Fruit fly (Drosophila melanogaster) whole organism, wandering third instar larva: ENCODE measurements around the gene CG33270.

Experiments
- Abd-B ChIP-seq: fragments of >200 bp; optimal IDR thresholded peaks from 2 replicates; lab custom pipeline; 2017; ENCODE audit warnings: missing biosample characterization, missing genetic modification characterization
- CG32264 ChIP-seq: fragments of 200-800 bp; sonication (Bioruptor generic); optimal IDR thresholded peaks from 2 replicates; lab custom pipeline; 2016; ENCODE audit warnings: missing biosample characterization, missing genetic modification characterization
- CG9705 ChIP-seq: fragments of 200-800 bp; sonication (Bioruptor generic); optimal IDR thresholded peaks from 2 replicates; lab custom pipeline; 2018; ENCODE audit warnings: missing biosample characterization, mild to moderate bottlenecking, missing genetic modification characterization
- CrebA ChIP-seq: fragments of 200-800 bp; sonication (Bioruptor generic); optimal IDR thresholded peaks from 2 replicates; lab custom pipeline; 2016; ENCODE audit warnings: missing biosample characterization, mild to moderate bottlenecking, missing genetic modification characterization, borderline replicate concordance
- Dfd ChIP-seq: fragments of >200 bp; optimal IDR thresholded peaks from 2 replicates; lab custom pipeline; 2017; ENCODE audit warnings: missing biosample characterization, missing genetic modification characterization
- HLH106 ChIP-seq: fragments of 200-800 bp; optimal IDR thresholded peaks from 3 replicates; lab custom pipeline; 2019; ENCODE audit warnings: missing biosample characterization, mild to moderate bottlenecking, missing genetic modification characterization, moderate library complexity
- Hnf4 ChIP-seq: fragments of 200-800 bp; sonication (Bioruptor generic); optimal IDR thresholded peaks from 2 replicates; lab custom pipeline; 2016; ENCODE audit warnings: missing biosample characterization, mild to moderate bottlenecking, missing genetic modification characterization
- Hr78 ChIP-seq: fragments of >200 bp; optimal IDR thresholded peaks from 2 replicates; lab custom pipeline; 2017; ENCODE audit warnings: missing biosample characterization, missing genetic modification characterization
- Hr83 ChIP-seq: fragments of 200-300 bp; sonication (Bioruptor generic); optimal IDR thresholded peaks from 2 replicates; lab custom pipeline; 2016; ENCODE audit warnings: missing biosample characterization, mild to moderate bottlenecking, missing genetic modification characterization, moderate library complexity; ENCODE audit not compliant: poor library complexity, severe bottlenecking
- Jra ChIP-seq: sonication (Bioruptor generic); optimal IDR thresholded peaks from 2 replicates; lab custom pipeline; 2016; ENCODE audit warnings: missing biosample characterization, missing genetic modification characterization
- Mio ChIP-seq: sonication (Bioruptor generic); optimal IDR thresholded peaks from 2 replicates; lab custom pipeline; 2016; ENCODE audit warnings: missing biosample characterization, missing genetic modification characterization
- N ChIP-seq: fragments of >200 bp; optimal IDR thresholded peaks from 2 replicates; lab custom pipeline; 2018; ENCODE audit warnings: missing biosample characterization, missing external identifiers, missing genetic modification characterization
- OdsH ChIP-seq: fragments of 200-800 bp; sonication (Bioruptor generic); optimal IDR thresholded peaks from 2 replicates; lab custom pipeline; 2016; ENCODE audit warnings: missing biosample characterization, mild to moderate bottlenecking, missing genetic modification characterization
- Rel ChIP-seq, 2 experiments: fragments of 200-800 bp; sonication (Bioruptor generic) in 1 of 2; optimal IDR thresholded peaks; 2 replicates in 1 of 2; 3 replicates in 1 of 2; lab custom pipeline; 2016 to 2019; ENCODE audit warnings: mild to moderate bottlenecking in 2 of 2, missing biosample characterization in 2 of 2, missing genetic modification characterization in 2 of 2, moderate library complexity in 1 of 2
- Sp1 ChIP-seq: fragments of 200-800 bp; sonication (Bioruptor generic); optimal IDR thresholded peaks from 3 replicates; lab custom pipeline; 2019; ENCODE audit warnings: missing biosample characterization, mild to moderate bottlenecking, missing genetic modification characterization, moderate library complexity
- br ChIP-seq: fragments of 200-800 bp; sonication (Bioruptor generic); optimal IDR thresholded peaks from 2 replicates; lab custom pipeline; 2016; ENCODE audit warnings: missing biosample characterization, missing genetic modification characterization
- brk ChIP-seq: fragments of 200-800 bp; sonication (Bioruptor generic); optimal IDR thresholded peaks from 2 replicates; lab custom pipeline; 2016; ENCODE audit warnings: missing biosample characterization, mild to moderate bottlenecking, missing genetic modification characterization
- dl ChIP-seq, 2 experiments: fragments of 175-275, 200-275 bp in 1 of 2; fragments of 200-275 bp in 1 of 2; sonication (Bioruptor generic); optimal IDR thresholded peaks; lab custom pipeline; 2018; ENCODE audit warnings: mild to moderate bottlenecking in 2 of 2, missing biosample characterization in 2 of 2, missing genetic modification characterization in 2 of 2, moderate library complexity in 2 of 2; ENCODE audit not compliant: partially characterized antibody in 2 of 2, insufficient read depth in 1 of 2
- dmrt93B ChIP-seq: fragments of 200-800 bp; sonication (Bioruptor generic); optimal IDR thresholded peaks from 2 replicates; lab custom pipeline; 2018; ENCODE audit warnings: missing biosample characterization, mild to moderate bottlenecking, missing genetic modification characterization
- dsf ChIP-seq: sonication (Bioruptor generic); optimal IDR thresholded peaks from 2 replicates; lab custom pipeline; 2016; ENCODE audit warnings: missing biosample characterization, missing genetic modification characterization, borderline replicate concordance
- ey ChIP-seq: fragments of 200-800 bp; sonication (Bioruptor generic); optimal IDR thresholded peaks from 2 replicates; lab custom pipeline; 2016; ENCODE audit warnings: missing biosample characterization, missing genetic modification characterization
- foxo ChIP-seq, 2 experiments: fragments of 200-800 bp; sonication (Bioruptor generic); optimal IDR thresholded peaks; 2 replicates in 1 of 2; 3 replicates in 1 of 2; lab custom pipeline; 2016 to 2017; ENCODE audit warnings: missing biosample characterization in 2 of 2, missing genetic modification characterization in 2 of 2
- fru ChIP-seq: fragments of 200-800 bp; sonication (Bioruptor generic); optimal IDR thresholded peaks from 3 replicates; lab custom pipeline; 2016; ENCODE audit warnings: missing biosample characterization, mild to moderate bottlenecking, missing genetic modification characterization
- h ChIP-seq: fragments of 200-800 bp; sonication (Bioruptor generic); optimal IDR thresholded peaks from 3 replicates; lab custom pipeline; 2016; ENCODE audit warnings: missing biosample characterization, mild to moderate bottlenecking, missing genetic modification characterization
- jim ChIP-seq: fragments of 175-275, 200-325 bp; sonication (Bioruptor generic); optimal IDR thresholded peaks from 2 replicates; lab custom pipeline; 2016; ENCODE audit warnings: missing biosample characterization, mild to moderate bottlenecking, missing genetic modification characterization
- pan ChIP-seq: fragments of >200 bp; optimal IDR thresholded peaks from 2 replicates; lab custom pipeline; 2017
- psq ChIP-seq: fragments of 200-800 bp; sonication (Bioruptor generic); optimal IDR thresholded peaks from 3 replicates; lab custom pipeline; 2017; ENCODE audit warnings: missing biosample characterization, mild to moderate bottlenecking, missing genetic modification characterization, moderate library complexity
- rgr ChIP-seq: fragments of 200-800 bp; sonication (Bioruptor generic); optimal IDR thresholded peaks from 3 replicates; lab custom pipeline; 2016; ENCODE audit warnings: missing biosample characterization, mild to moderate bottlenecking, missing genetic modification characterization
- sage ChIP-seq: fragments of 200-800 bp; sonication (Bioruptor generic); optimal IDR thresholded peaks from 2 replicates; lab custom pipeline; 2016; ENCODE audit warnings: missing biosample characterization, mild to moderate bottlenecking, missing genetic modification characterization
- sv ChIP-seq: fragments of 200-800 bp; sonication (Bioruptor generic); optimal IDR thresholded peaks from 3 replicates; lab custom pipeline; 2016; ENCODE audit warnings: missing biosample characterization, missing genetic modification characterization
- tai ChIP-seq: sonication (Bioruptor generic); optimal IDR thresholded peaks from 2 replicates; lab custom pipeline; 2016; ENCODE audit warnings: missing biosample characterization, missing genetic modification characterization
- usp ChIP-seq: fragments of >200 bp; optimal IDR thresholded peaks from 2 replicates; lab custom pipeline; 2017; ENCODE audit warnings: missing biosample characterization, missing genetic modification characterization
- woc ChIP-seq: sonication (Bioruptor generic); optimal IDR thresholded peaks from 2 replicates; lab custom pipeline; 2016; ENCODE audit warnings: missing biosample characterization, mild to moderate bottlenecking, missing genetic modification characterization

The CG33270 gene

DNA sequence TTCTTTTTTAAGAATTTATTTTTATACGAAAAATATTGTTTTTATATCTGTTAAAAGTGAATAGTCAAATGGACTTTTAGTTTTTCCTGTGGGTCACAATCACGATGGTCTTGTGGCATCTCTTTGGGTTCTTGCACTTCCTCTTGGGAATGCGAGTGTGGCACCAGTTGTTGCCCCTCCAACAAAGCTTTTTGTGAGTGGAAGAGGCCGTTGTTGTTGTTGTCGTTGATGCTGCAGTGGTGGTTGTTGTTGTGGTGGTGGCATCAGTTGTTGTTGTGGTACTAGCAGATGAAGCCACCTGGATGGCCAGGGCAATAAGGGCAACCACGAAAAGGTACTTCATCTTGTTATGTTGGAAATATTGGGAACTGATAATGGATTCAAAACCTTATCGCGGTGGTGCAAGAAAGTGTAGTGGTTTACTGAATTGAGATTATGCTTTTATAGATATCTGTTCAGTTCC lies at the start of gene CG33270:
CG33270 (minus strand) TSS at position 413 of the 463 bp plus-strand sequence.
- TF ChIP-seq fru (GFP tag; lab: Kevin White, UChicago), result no peak
- no peak for TF ChIP-seq brk (GFP tag; lab: Kevin White, UChicago)
- TF ChIP-seq Mio, result no peak
- TF ChIP-seq CG32264, result no peak
- TF ChIP-seq dl (GFP tag; optimal IDR thresholded peaks at IDR 0.05; lab: Kevin White, UChicago; ENCODE audit: insufficient read depth in 1 of 2, partially characterized antibody in 2 of 2), result no peak
- TF ChIP-seq N (GFP tag; lab: Kevin White, UChicago), result no peak
- no peak for TF ChIP-seq OdsH (GFP tag; lab: Kevin White, UChicago)
- no peak for TF ChIP-seq woc
- TF ChIP-seq br (GFP tag; lab: Kevin White, UChicago), result no peak
- TF ChIP-seq dsf, result no peak
- TF ChIP-seq CrebA, result no peak
- TF ChIP-seq foxo (GFP tag; optimal IDR thresholded peaks at IDR 0.05; lab: Kevin White, UChicago), result no peak
- no peak for TF ChIP-seq Hr78
- no peak for TF ChIP-seq usp
- TF ChIP-seq pan (lab: Kevin White, UChicago), result no peak
- no peak for TF ChIP-seq Hnf4 (GFP tag; lab: Kevin White, UChicago)
- no peak for TF ChIP-seq h

DNA sequence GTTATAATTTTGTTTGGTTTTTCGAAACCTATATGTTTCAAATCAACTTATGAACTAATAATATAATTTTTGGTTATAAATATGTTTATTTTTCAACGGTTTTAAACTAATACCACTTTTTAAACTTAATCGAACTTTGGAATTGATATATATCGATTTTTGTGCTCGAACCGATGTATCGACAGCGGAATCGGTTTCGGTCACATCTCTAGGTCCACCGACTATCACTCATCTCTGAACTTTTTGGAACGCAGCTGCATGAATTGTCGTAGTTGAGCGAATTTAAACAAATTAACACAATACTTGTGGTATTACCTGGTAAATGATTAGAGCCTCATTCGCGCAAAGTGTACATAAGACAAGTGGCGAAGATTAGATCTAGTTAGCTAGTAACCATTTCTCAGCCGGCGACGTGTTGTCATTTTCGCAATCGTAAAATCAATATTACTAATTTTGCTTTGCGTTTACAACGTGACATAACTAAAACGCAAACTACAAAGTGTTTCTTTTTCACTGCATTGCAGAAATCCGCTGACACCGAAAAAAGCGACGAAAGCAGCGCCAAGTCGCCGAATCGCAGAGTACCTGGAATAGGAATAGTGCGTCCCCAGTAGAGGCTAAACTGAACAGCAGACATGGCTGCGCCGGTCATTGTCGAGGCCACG lies 49.5 kb upstream of the CG33270 start, which contains the start of gene Apt1:
Apt1 (plus strand) TSS at position 219 of the 665 bp plus-strand sequence.
- TF ChIP-seq Jra (peak; percentile 73), woc (no peak), foxo (GFP tag; optimal IDR thresholded peaks at IDR 0.05; lab: Kevin White, UChicago) (no peak), Rel (GFP tag; optimal IDR thresholded peaks at IDR 0.05; lab: Kevin White, UChicago) (no peak), Rel (tag; optimal IDR thresholded peaks at IDR 0.05; lab: Kevin White, UChicago) (peak; percentile 9), dmrt93B (GFP tag; lab: Kevin White, UChicago) (no peak), sage (GFP tag; lab: Kevin White, UChicago) (peak; percentile 47), Hnf4 (GFP tag; lab: Kevin White, UChicago) (peak; percentile 81), rgr (peak; percentile 10), CrebA (no peak), dsf (peak; percentile 23), h (peak; percentile 17), brk (GFP tag; lab: Kevin White, UChicago) (peak; percentile 52), Hr83 (GFP tag; lab: Kevin White, UChicago) (peak; percentile 74), tai (GFP tag; lab: Kevin White, UChicago) (peak; percentile 74), fru (GFP tag; lab: Kevin White, UChicago) (no peak), Hr78 (no peak)

- TF ChIP-seq woc (no peak), Dfd (GFP tag; lab: Kevin White, UChicago) (no peak), Sp1 (no peak), Abd-B (GFP tag; lab: Kevin White, UChicago) (no peak), CrebA (no peak), CG9705 (GFP tag; lab: Kevin White, UChicago) (no peak), OdsH (GFP tag; lab: Kevin White, UChicago) (no peak), Hr78 (no peak), fru (GFP tag; lab: Kevin White, UChicago) (no peak), sv (GFP tag; lab: Kevin White, UChicago) (no peak), ey (GFP tag; lab: Kevin White, UChicago) (no peak)
Observed at dm6 chr3L:11626229-11626826, 47.9 kb upstream of the CG33270 start, which contains the start of gene PCID2. Gene PCID2, plus strand, starts transcription at chr3L:11626441.

DNA sequence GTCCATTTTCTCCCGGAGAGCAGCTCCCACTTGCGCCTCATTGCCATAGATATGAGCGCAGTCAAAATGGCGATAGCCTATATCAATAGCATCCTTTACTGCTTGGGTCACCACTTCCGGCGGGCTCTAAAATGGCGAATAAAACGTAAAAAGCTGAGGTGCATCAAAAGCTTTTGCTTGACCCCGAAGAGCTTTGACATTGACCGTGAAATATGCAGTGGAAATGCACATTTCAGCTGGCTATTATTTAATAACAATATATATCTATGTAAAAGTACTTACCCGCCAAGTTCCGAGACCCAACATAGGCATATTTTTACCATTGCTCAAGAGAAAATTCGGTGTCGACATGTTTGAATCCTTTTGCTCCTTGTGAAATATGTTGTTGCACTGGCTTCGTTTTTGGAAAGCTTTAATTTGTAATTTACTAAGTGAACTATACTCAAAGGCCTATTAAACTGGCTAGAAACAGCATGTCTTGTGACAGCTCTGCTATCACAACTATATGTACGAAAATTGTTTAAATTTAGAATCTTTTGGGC lies 47.3 kb upstream of the CG33270 start, which contains the start of gene CG6083:
CG6083 (minus strand) TSS at position 492 of the 542 bp plus-strand sequence.
- TF ChIP-seq psq (GFP tag; lab: Kevin White, UChicago) (no peak), sv (GFP tag; lab: Kevin White, UChicago) (no peak), usp (no peak), brk (GFP tag; lab: Kevin White, UChicago) (no peak), Hr83 (GFP tag; lab: Kevin White, UChicago) (no peak), dmrt93B (GFP tag; lab: Kevin White, UChicago) (no peak), jim (GFP tag; lab: Kevin White, UChicago) (no peak), foxo (GFP tag; optimal IDR thresholded peaks at IDR 0.05; lab: Kevin White, UChicago) (no peak), dl (GFP tag; optimal IDR thresholded peaks at IDR 0.05; lab: Kevin White, UChicago; ENCODE audit: insufficient read depth in 1 of 2, partially characterized antibody in 2 of 2) (no peak), tai (GFP tag; lab: Kevin White, UChicago) (no peak), ey (GFP tag; lab: Kevin White, UChicago) (no peak), HLH106 (tag; lab: Kevin White, UChicago) (no peak)
